Worm (Caenorhabditis elegans) whole organism, late embryonic: ENCODE results near the gene msp-51.

Experiments used
- C08G9.2 ChIP-seq: sonication (generic microtip); optimal IDR thresholded peaks from 2 replicates; lab custom pipeline; 2016; ENCODE audit warnings: mild to moderate bottlenecking, missing genetic modification characterization, moderate library complexity, missing compliant biosample characterization
- F13H6.1 ChIP-seq: sonication (generic microtip); optimal IDR thresholded peaks from 2 replicates; lab custom pipeline; 2016; ENCODE audit warnings: missing genetic modification characterization, missing compliant biosample characterization
- K02D7.2 ChIP-seq: sonication (generic microtip); optimal IDR thresholded peaks from 2 replicates; lab custom pipeline; 2017; ENCODE audit warnings: mild to moderate bottlenecking, missing genetic modification characterization, missing compliant biosample characterization
- ama-1 ChIP-seq: fragments of 150-350 bp; optimal IDR thresholded peaks from 2 replicates; lab custom pipeline; 2014
- ceh-6 ChIP-seq: fragments of 200-800 bp; sonication (Bioruptor generic); optimal IDR thresholded peaks from 2 replicates; lab custom pipeline; 2018; ENCODE audit warnings: mild to moderate bottlenecking, missing genetic modification characterization, missing compliant biosample characterization
- ceh-9 ChIP-seq: sonication (generic microtip); optimal IDR thresholded peaks from 2 replicates; lab custom pipeline; 2016; ENCODE audit warnings: mild to moderate bottlenecking, missing genetic modification characterization, inconsistent platforms, missing compliant biosample characterization
- dve-1 ChIP-seq: sonication (generic microtip); optimal IDR thresholded peaks from 2 replicates; lab custom pipeline; 2017; ENCODE audit warnings: antibody characterized with exemption, mild to moderate bottlenecking, missing genetic modification characterization, missing compliant biosample characterization
- ets-4 ChIP-seq: sonication (generic microtip); optimal IDR thresholded peaks from 2 replicates; lab custom pipeline; 2016; ENCODE audit warnings: missing genetic modification characterization, missing compliant biosample characterization
- hlh-6 ChIP-seq: sonication (generic microtip); optimal IDR thresholded peaks from 2 replicates; lab custom pipeline; 2016; ENCODE audit warnings: missing genotype, missing genetic modification characterization, missing compliant biosample characterization
- pag-3 ChIP-seq: sonication (generic microtip); optimal IDR thresholded peaks from 2 replicates; lab custom pipeline; 2016; ENCODE audit warnings: missing compliant biosample characterization, missing genetic modification characterization, borderline replicate concordance
- pha-4 ChIP-seq: fragments of 150-350 bp; optimal IDR thresholded peaks from 2 replicates; lab custom pipeline; 2018; ENCODE audit warnings: missing biosample characterization, missing genetic modification reagents, missing genetic modification characterization
- rnt-1 ChIP-seq: sonication (generic microtip); optimal IDR thresholded peaks from 2 replicates; lab custom pipeline; 2016; ENCODE audit warnings: missing genetic modification characterization, missing compliant biosample characterization
- unc-86 ChIP-seq: sonication (generic microtip); optimal IDR thresholded peaks from 2 replicates; lab custom pipeline; 2016; ENCODE audit warnings: missing genetic modification characterization, missing compliant biosample characterization
- zip-5 ChIP-seq: sonication (generic microtip); optimal IDR thresholded peaks from 2 replicates; lab custom pipeline; 2016; ENCODE audit warnings: missing genetic modification characterization, missing compliant biosample characterization

DNA sequence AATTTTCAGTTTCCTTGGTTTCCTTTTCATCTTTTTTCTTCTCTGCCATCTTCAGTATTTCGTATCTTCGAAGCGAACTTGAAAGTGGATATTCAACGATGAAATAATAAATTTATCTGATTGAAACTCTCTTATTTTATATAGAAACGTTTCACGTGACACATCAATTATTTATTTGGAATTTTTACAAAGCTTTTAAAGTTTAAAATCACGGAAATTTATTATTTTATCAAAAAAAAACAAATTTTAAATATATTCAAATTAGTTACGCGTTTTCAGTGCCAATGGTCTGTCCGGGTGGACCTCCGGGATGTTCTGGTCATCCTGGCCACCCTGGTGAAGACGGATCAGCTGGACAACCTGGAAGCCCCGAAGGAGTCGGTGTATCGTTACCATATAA, 7.9 kb upstream of the msp-51 start, which contains the start of gene ZK354.7:
- TF ChIP-seq rnt-1 (tag; lab: Kevin White, UChicago): no peak
- no peak for TF ChIP-seq zip-5 (tag; lab: Kevin White, UChicago)
- TF ChIP-seq C08G9.2 (tag; lab: Kevin White, UChicago): no peak
- TF ChIP-seq K02D7.2 (tag; lab: Kevin White, UChicago): no peak
- no peak for TF ChIP-seq pag-3 (tag; lab: Kevin White, UChicago)
- TF ChIP-seq dve-1 (tag; lab: Kevin White, UChicago): no peak
- no peak for TF ChIP-seq ceh-9
- TF ChIP-seq unc-86 (tag; lab: Kevin White, UChicago): no peak
- TF ChIP-seq pha-4 (tag; lab: Kevin White, UChicago): no peak
- no peak for TF ChIP-seq ets-4 (tag; lab: Kevin White, UChicago)
- TF ChIP-seq F13H6.1: no peak
- TF ChIP-seq ama-1: no peak
- no peak for TF ChIP-seq hlh-6
- no peak for TF ChIP-seq ceh-6
